Worm (Caenorhabditis elegans) whole organism, late embryonic: ENCODE measurements around the gene srx-90.

Source experiments
- C38D4.7 ChIP-seq: fragments of 200-800 bp; sonication (Bioruptor generic); optimal IDR thresholded peaks from 2 replicates; lab custom pipeline; 2018; ENCODE audit warnings: mild to moderate bottlenecking, missing genetic modification characterization, moderate library complexity, missing compliant biosample characterization
- K02D7.2 ChIP-seq: sonication (generic microtip); optimal IDR thresholded peaks from 2 replicates; lab custom pipeline; 2017; ENCODE audit warnings: mild to moderate bottlenecking, missing genetic modification characterization, missing compliant biosample characterization
- gmeb-2 ChIP-seq: sonication (generic microtip); optimal IDR thresholded peaks from 2 replicates; lab custom pipeline; 2016; ENCODE audit warnings: missing genetic modification characterization, inconsistent platforms, missing compliant biosample characterization

- no peak for TF ChIP-seq gmeb-2
- TF ChIP-seq C38D4.7 (GFP tag; lab: Kevin White, UChicago), result no peak
- TF ChIP-seq K02D7.2 (tag; lab: Kevin White, UChicago), result no peak
Measured at ce11 chrV:11574563-11574962, 6.4 kb upstream of the srx-90 start.
